Fruit fly (Drosophila melanogaster): Measurements from ENCODE around the gene CG6204.

The CG6204 gene

dm6 chr3R:24188619-24189018 lies 5.0 kb upstream of the CG6204 start, which contains the start of gene CG5515 (continued):
- TF ChIP-seq Rfx (GFP tag; IDR thresholded peaks at IDR 0.05) (peak; percentile 86), gem (tag; optimal IDR thresholded peaks at IDR 0.05) (peak; percentile 92), Xbp1 (GFP tag; optimal IDR thresholded peaks at IDR 0.05) (peak; percentile 90), az2 (GFP tag; optimal IDR thresholded peaks at IDR 0.05) (peak; percentile 63), Bdp1 (GFP tag; optimal IDR thresholded peaks at IDR 0.05) (peak; percentile 76), cato (GFP tag; optimal IDR thresholded peaks at IDR 0.05; ENCODE audit: borderline replicate concordance) (peak; percentile 61), onecut (GFP tag; IDR thresholded peaks at IDR 0.05) (peak; percentile 77), CG8281 (tag; optimal IDR thresholded peaks at IDR 0.05) (no peak), CG15696 (tag; optimal IDR thresholded peaks at IDR 0.05) (peak; percentile 83), Taf1 (GFP tag; IDR thresholded peaks at IDR 0.05) (peak; percentile 64; the same call in 1 of the 2 replicates), CG12744 (GFP tag; optimal IDR thresholded peaks at IDR 0.05) (peak; percentile 50), CG31224 (GFP tag; IDR thresholded peaks at IDR 0.05) (peak; percentile 47; the same call in 1 of the 2 replicates), CG14710 (tag; optimal IDR thresholded peaks at IDR 0.05) (peak; percentile 84), CG12391 (tag; optimal IDR thresholded peaks at IDR 0.05) (peak; percentile 85), tin (GFP tag; optimal IDR thresholded peaks at IDR 0.05) (peak; percentile 72), trem (tag; optimal IDR thresholded peaks at IDR 0.05) (peak; percentile 54), zen (tag; optimal IDR thresholded peaks at IDR 0.05) (peak; percentile 79), stwl (tag; optimal IDR thresholded peaks at IDR 0.05) (peak; percentile 84), tgo (GFP tag; IDR thresholded peaks at IDR 0.05) (peak; percentile 83), pfk (GFP tag; optimal IDR thresholded peaks at IDR 0.05) (no peak), CG7271 (tag; optimal IDR thresholded peaks at IDR 0.05) (no peak), CG16813 (GFP tag; IDR thresholded peaks at IDR 0.05; ENCODE audit: partially characterized antibody) (peak; percentile 64; the same call in 2 of the 3 replicates), ranshi (GFP tag; IDR thresholded peaks at IDR 0.05) (peak; percentile 40; the same call in 1 of the 2 replicates), ara (GFP tag; IDR thresholded peaks at IDR 0.05) (peak; percentile 80), wdn (GFP tag; IDR thresholded peaks at IDR 0.05) (peak; percentile 81), br (optimal IDR thresholded peaks at IDR 0.05) (no peak), Chrac-16 (GFP tag; optimal IDR thresholded peaks at IDR 0.05) (peak; percentile 69), CG2120 (GFP tag; optimal IDR thresholded peaks at IDR 0.05) (peak; percentile 91), CG18262 (tag; optimal IDR thresholded peaks at IDR 0.05) (peak; percentile 64), Atf3 (GFP tag; optimal IDR thresholded peaks at IDR 0.05) (peak; percentile 70), crp (GFP tag; optimal IDR thresholded peaks at IDR 0.05) (peak; percentile 53 to 91), CG1602 (GFP tag; optimal IDR thresholded peaks at IDR 0.05) (peak; percentile 69), Deaf1 (tag; optimal IDR thresholded peaks at IDR 0.05) (no peak), abd-A (tag; optimal IDR thresholded peaks at IDR 0.05) (no peak), cas (GFP tag; IDR thresholded peaks at IDR 0.05) (0 out of 2 replicates have a peak, but pooled peaks have one; percentile 9), CG6791 (GFP tag; IDR thresholded peaks at IDR 0.05; ENCODE audit: partially characterized antibody) (peak; percentile 71; the same call in 2 of the 3 replicates), CG11247 (GFP tag; IDR thresholded peaks at IDR 0.05) (peak; percentile 78), tna (GFP tag; IDR thresholded peaks at IDR 0.05; ENCODE audit: partially characterized antibody) (peak; percentile 81), repo (GFP tag; optimal IDR thresholded peaks at IDR 0.05) (peak; percentile 54), CG6689 (GFP tag; IDR thresholded peaks at IDR 0.05) (peak; percentile 79), trh (GFP tag; optimal IDR thresholded peaks at IDR 0.05) (peak; percentile 61), maf-S (GFP tag; optimal IDR thresholded peaks at IDR 0.05) (peak; percentile 65), hth (optimal IDR thresholded peaks at IDR 0.05) (no peak), jigr1 (GFP tag; IDR thresholded peaks at IDR 0.05) (peak; percentile 34; the same call in 1 of the 3 replicates), dysf (GFP tag; IDR thresholded peaks at IDR 0.05) (peak; percentile 92), tx (GFP tag; optimal IDR thresholded peaks at IDR 0.05) (peak; percentile 79), BEAF-32 (GFP tag; optimal IDR thresholded peaks at IDR 0.05) (peak; percentile 32), CG7372 (GFP tag; IDR thresholded peaks at IDR 0.05) (peak; percentile 80), CG10267 (tag; optimal IDR thresholded peaks at IDR 0.05) (peak; percentile 59), luna (GFP tag; optimal IDR thresholded peaks at IDR 0.05) (no peak), crc (GFP tag; optimal IDR thresholded peaks at IDR 0.05) (no peak)
